Worm (Caenorhabditis elegans) whole organism, young adult: Measurements from ENCODE around the gene B0024.4.

ENCODE experiments used
- B0019.2 ChIP-seq: fragments of 200-800 bp; sonication (Bioruptor generic); conservative IDR thresholded peaks from 2 replicates; pipeline ENCODE4 v1.3.6; 2022; ENCODE audit warnings: missing genetic modification reagents, missing genetic modification characterization, missing compliant biosample characterization
- B0035.1 ChIP-seq: sonication (generic microtip); optimal IDR thresholded peaks from 2 replicates; lab custom pipeline; 2016; ENCODE audit warnings: missing genetic modification characterization, mild to moderate bottlenecking, missing compliant biosample characterization, missing genotype, missing genetic modification reagents
- B0261.1 ChIP-seq: sonication (generic microtip); optimal IDR thresholded peaks from 2 replicates; lab custom pipeline; 2016; ENCODE audit warnings: mild to moderate bottlenecking, missing genetic modification characterization, moderate library complexity, missing compliant biosample characterization
- C06A6.2 ChIP-seq: fragments of 200-800 bp; sonication (Bioruptor generic); conservative IDR thresholded peaks from 2 replicates; pipeline ENCODE4 v1.3.6; 2022; ENCODE audit warnings: missing genetic modification characterization, missing compliant biosample characterization
- C17E4.6 ChIP-seq: fragments of 200-800 bp; sonication (Bioruptor generic); IDR thresholded peaks from 2 replicates; pipeline ENCODE4 v1.3.6; 2022; ENCODE audit warnings: missing genetic modification reagents, missing genetic modification characterization, missing compliant biosample characterization
- F33H1.4 ChIP-seq: fragments of 200-800 bp; sonication (Bioruptor generic); IDR thresholded peaks from 2 replicates; pipeline ENCODE4 v1.3.6; 2022; ENCODE audit warnings: missing genetic modification reagents, missing genetic modification characterization, missing compliant biosample characterization
- F49E8.2 ChIP-seq: sonication (generic microtip); optimal IDR thresholded peaks from 3 replicates; lab custom pipeline; 2017; ENCODE audit warnings: missing genetic modification characterization, mild to moderate bottlenecking, missing compliant biosample characterization, antibody characterized with exemption, moderate library complexity; ENCODE audit not compliant: insufficient read depth
- K11D2.4 ChIP-seq: fragments of 200-800 bp; sonication (Bioruptor generic); IDR thresholded peaks from 2 replicates; pipeline ENCODE4 v1.3.6; 2022; ENCODE audit warnings: missing genetic modification reagents, missing genetic modification characterization, missing compliant biosample characterization
- K12H6.12 ChIP-seq: fragments of 200-800 bp; sonication (Bioruptor generic); optimal IDR thresholded peaks from 2 replicates; lab custom pipeline; 2018; ENCODE audit warnings: mild to moderate bottlenecking, missing genetic modification characterization, missing compliant biosample characterization
- T26A5.8 ChIP-seq: sonication (generic microtip); optimal IDR thresholded peaks from 2 replicates; lab custom pipeline; 2016; ENCODE audit warnings: missing genetic modification characterization, missing compliant biosample characterization
- Y53F4B.3 ChIP-seq: fragments of 200-800 bp; sonication (Bioruptor generic); IDR thresholded peaks from 2 replicates; pipeline ENCODE4 v1.3.6; 2022; ENCODE audit warnings: missing genetic modification reagents, missing genetic modification characterization, missing compliant biosample characterization
- attf-5 ChIP-seq: fragments of 200-800 bp; sonication (Bioruptor generic); optimal IDR thresholded peaks from 2 replicates; lab custom pipeline; 2018; ENCODE audit warnings: mild to moderate bottlenecking, missing genetic modification characterization, missing compliant biosample characterization
- ccch-3 ChIP-seq: fragments of 200-800 bp; sonication (Bioruptor generic); optimal IDR thresholded peaks from 2 replicates; lab custom pipeline; 2018; ENCODE audit warnings: mild to moderate bottlenecking, missing genetic modification characterization, missing compliant biosample characterization
- cebp-1 ChIP-seq, 2 experiments: fragments of 200-800 bp in 1 of 2; sonication (Bioruptor generic) in 1 of 2; sonication (generic microtip) in 1 of 2; IDR thresholded peaks in 1 of 2; optimal IDR thresholded peaks in 1 of 2; 2 replicates each; pipeline versions ENCODE4 v1.3.6 to Lab custom; 2017 to 2022; ENCODE audit warnings: missing compliant biosample characterization in 2 of 2, missing genetic modification characterization in 2 of 2, mild to moderate bottlenecking in 1 of 2, missing genetic modification reagents in 1 of 2, moderate library complexity in 1 of 2
- ceh-100 ChIP-seq: fragments of 200-800 bp; sonication (Bioruptor generic); IDR thresholded peaks from 2 replicates; pipeline ENCODE4 v1.3.6; 2022; ENCODE audit warnings: missing genetic modification reagents, missing genetic modification characterization, missing compliant biosample characterization
- ceh-27 ChIP-seq: fragments of 200-800 bp; sonication (Bioruptor generic); optimal IDR thresholded peaks from 2 replicates; lab custom pipeline; 2018; ENCODE audit warnings: mild to moderate bottlenecking, missing genetic modification characterization, moderate library complexity, missing compliant biosample characterization
- chd-7 ChIP-seq: sonication (generic microtip); optimal IDR thresholded peaks from 2 replicates; lab custom pipeline; 2016; ENCODE audit warnings: mild to moderate bottlenecking, missing genetic modification characterization, moderate library complexity, missing compliant biosample characterization
- die-1 ChIP-seq: sonication (generic microtip); optimal IDR thresholded peaks from 2 replicates; lab custom pipeline; 2016; ENCODE audit warnings: missing genotype, mild to moderate bottlenecking, missing genetic modification characterization, missing compliant biosample characterization
- lin-40 ChIP-seq: sonication (generic microtip); optimal IDR thresholded peaks from 2 replicates; lab custom pipeline; 2016; ENCODE audit warnings: missing genetic modification characterization, mild to moderate bottlenecking, missing compliant biosample characterization, missing genotype, missing genetic modification reagents
- lin-54 ChIP-seq: fragments of 200-800 bp; sonication (Bioruptor generic); optimal IDR thresholded peaks from 2 replicates; lab custom pipeline; 2018; ENCODE audit warnings: mild to moderate bottlenecking, missing genetic modification characterization, missing compliant biosample characterization
- lsl-1 ChIP-seq: fragments of 200-800 bp; sonication (Bioruptor generic); optimal IDR thresholded peaks from 2 replicates; lab custom pipeline; 2018; ENCODE audit warnings: mild to moderate bottlenecking, missing genetic modification characterization, moderate library complexity, missing compliant biosample characterization
- madf-3 ChIP-seq: fragments of 200-800 bp; sonication (Bioruptor generic); IDR thresholded peaks from 2 replicates; pipeline ENCODE4 v1.3.6; 2022; ENCODE audit warnings: missing genetic modification reagents, missing genetic modification characterization, missing compliant biosample characterization
- mcd-1 ChIP-seq: fragments of 200-800 bp; sonication (Bioruptor generic); IDR thresholded peaks from 2 replicates; pipeline ENCODE4 v1.3.6; 2022; ENCODE audit warnings: missing genetic modification reagents, missing genetic modification characterization, missing compliant biosample characterization
- mel-28 ChIP-seq: sonication (generic microtip); optimal IDR thresholded peaks from 2 replicates; lab custom pipeline; 2016; ENCODE audit warnings: borderline replicate concordance, mild to moderate bottlenecking, missing genetic modification characterization, missing compliant biosample characterization
- nhr-120 ChIP-seq: fragments of 200-800 bp; sonication (Bioruptor generic); IDR thresholded peaks from 2 replicates; pipeline ENCODE4 v1.3.6; 2022; ENCODE audit warnings: missing genetic modification characterization, missing compliant biosample characterization
- snpc-3.4 ChIP-seq: sonication (generic microtip); optimal IDR thresholded peaks from 2 replicates; lab custom pipeline; 2017; ENCODE audit warnings: missing genetic modification characterization, mild to moderate bottlenecking, missing compliant biosample characterization, antibody characterized with exemption, moderate library complexity, missing genotype, missing genetic modification reagents
- sptf-2 ChIP-seq: fragments of 200-800 bp; sonication (Bioruptor generic); optimal IDR thresholded peaks from 2 replicates; lab custom pipeline; 2018; ENCODE audit warnings: mild to moderate bottlenecking, missing genetic modification characterization, missing compliant biosample characterization
- tbx-9 ChIP-seq: sonication (generic microtip); optimal IDR thresholded peaks from 2 replicates; lab custom pipeline; 2016; ENCODE audit warnings: borderline replicate concordance, missing genetic modification characterization, inconsistent platforms, missing compliant biosample characterization
- zfh-2 ChIP-seq: fragments of 200-800 bp; sonication (Bioruptor generic); conservative IDR thresholded peaks from 2 replicates; pipeline ENCODE4 v1.3.6; 2022; ENCODE audit warnings: missing genetic modification reagents, missing genetic modification characterization, missing compliant biosample characterization
- ztf-18 ChIP-seq: sonication (generic microtip); optimal IDR thresholded peaks from 2 replicates; lab custom pipeline; 2016; ENCODE audit warnings: missing genotype, mild to moderate bottlenecking, missing genetic modification characterization, missing compliant biosample characterization
- ztf-25 ChIP-seq: fragments of 200-800 bp; sonication (Bioruptor generic); IDR thresholded peaks from 2 replicates; pipeline ENCODE4 v1.3.6; 2022; ENCODE audit warnings: missing genetic modification reagents, missing genetic modification characterization, missing compliant biosample characterization
- ztf-6 ChIP-seq: fragments of 200-800 bp; sonication (Bioruptor generic); IDR thresholded peaks from 2 replicates; pipeline ENCODE4 v1.3.6; 2022; ENCODE audit warnings: missing genetic modification reagents, missing genetic modification characterization, missing compliant biosample characterization

Gene B0024.4

ce11 chrV:10285853-10286252, 11.3 kb upstream of the B0024.4 start:
- TF ChIP-seq sptf-2 (GFP tag; lab: Kevin White, UChicago) (no peak), ztf-18 (tag; lab: Kevin White, UChicago) (no peak), tbx-9 (tag; lab: Kevin White, UChicago) (no peak), K12H6.12 (tag; lab: Kevin White, UChicago) (no peak), mel-28 (tag; lab: Kevin White, UChicago) (no peak), ceh-100 (no peak), mcd-1 (GFP tag; lab: Robert Waterston, UW) (no peak), K11D2.4 (GFP tag; lab: Robert Waterston, UW) (no peak), C17E4.6 (GFP tag; lab: Robert Waterston, UW) (no peak), Y53F4B.3 (GFP tag; lab: Robert Waterston, UW) (no peak), ccch-3 (no peak), B0261.1 (tag; lab: Kevin White, UChicago) (no peak), cebp-1 (GFP tag; IDR thresholded peaks at IDR 0.05; lab: Robert Waterston, UW) (no peak), cebp-1 (tag; optimal IDR thresholded peaks at IDR 0.05; lab: Kevin White, UChicago) (no peak), snpc-3.4 (tag; lab: Kevin White, UChicago) (no peak)
- TF ChIP-seq, all 124 proteins: peak for 0

- TF ChIP-seq B0035.1 (tag; lab: Kevin White, UChicago) (no peak), ztf-25 (GFP tag; lab: Robert Waterston, UW) (no peak), die-1 (tag; lab: Kevin White, UChicago) (no peak), nhr-120 (no peak), lin-54 (no peak), ceh-100 (no peak), F49E8.2 (tag; lab: Kevin White, UChicago) (no peak), C06A6.2 (no peak), zfh-2 (GFP tag; lab: Robert Waterston, UW) (no peak)
- TF ChIP-seq, all 124 proteins: peak for 0
Measured at ce11 chrV:10287260-10287659, 9.9 kb upstream of the B0024.4 start, which contains the start of gene B0024.3. Gene B0024.3, plus strand, starts transcription at chrV:10287560.

DNA sequence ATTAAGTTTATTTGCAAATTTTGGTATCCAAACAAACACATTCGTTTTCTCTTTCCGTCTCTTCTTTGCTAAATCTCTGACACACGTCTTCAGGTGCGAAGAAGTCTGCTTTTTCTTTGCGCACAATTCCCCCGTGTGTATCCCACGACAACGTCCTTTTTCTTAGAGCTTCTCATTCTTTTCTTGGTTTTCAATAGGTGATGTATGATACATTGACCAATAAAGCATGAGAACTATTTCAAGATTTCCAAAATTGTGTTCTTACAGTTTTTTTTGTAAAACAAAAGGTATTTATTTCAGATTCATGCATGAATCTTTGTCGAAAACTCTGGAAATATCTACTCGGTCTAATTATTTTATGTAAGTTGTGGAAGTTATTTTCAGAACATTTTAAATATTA, 7.5 kb upstream of the B0024.4 start, which contains the start of gene B0024.15:
Gene B0024.15, plus strand, starts transcription at position 301 of the 400 bp plus-strand sequence.
- TF ChIP-seq attf-5 = no peak
- no peak for TF ChIP-seq ceh-27

DNA sequence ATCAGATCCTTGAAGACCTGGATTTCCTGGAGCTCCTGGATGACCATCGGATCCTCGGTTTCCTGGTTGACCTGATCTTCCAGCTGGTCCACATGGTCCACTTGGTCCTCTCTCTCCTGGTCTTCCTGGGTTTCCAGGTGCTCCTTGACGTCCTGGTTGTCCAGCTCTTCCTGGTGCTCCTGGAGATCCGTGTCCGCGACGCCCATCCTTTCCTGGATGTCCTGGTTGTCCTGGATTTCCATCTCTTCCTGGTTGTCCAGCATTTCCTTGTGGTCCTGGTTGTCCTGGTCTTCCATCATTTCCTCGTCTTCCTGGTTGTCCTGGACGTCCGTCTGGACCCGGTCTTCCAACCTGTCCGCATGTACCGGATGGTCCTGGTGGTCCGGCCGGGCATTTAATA, 5.4 kb upstream of the B0024.4 start:
- TF ChIP-seq B0019.2 (GFP tag; lab: Robert Waterston, UW) (no peak), madf-3 (GFP tag; lab: Robert Waterston, UW) (no peak), T26A5.8 (tag; lab: Kevin White, UChicago) (no peak), F33H1.4 (GFP tag; lab: Robert Waterston, UW) (no peak), lin-40 (tag; lab: Kevin White, UChicago) (no peak), lsl-1 (GFP tag; lab: Kevin White, UChicago) (no peak), ztf-6 (GFP tag; lab: Robert Waterston, UW) (no peak), K12H6.12 (tag; lab: Kevin White, UChicago) (no peak), chd-7 (tag; lab: Kevin White, UChicago) (no peak)
